Worm (Caenorhabditis elegans) whole organism, L4/young adult: Measurements from ENCODE around the gene acc-4.

Source experiments
- W03F9.2 ChIP-seq: fragments of 150-350 bp; optimal IDR thresholded peaks from 2 replicates; lab custom pipeline; 2014; ENCODE audit warnings: missing biosample characterization, missing genetic modification characterization
- dao-5 ChIP-seq: sonication (generic microtip); optimal IDR thresholded peaks from 2 replicates; lab custom pipeline; 2016; ENCODE audit warnings: missing genotype, missing genetic modification characterization, moderate library complexity, missing compliant biosample characterization
- him-1 ChIP-seq: sonication (generic microtip); optimal IDR thresholded peaks from 2 replicates; lab custom pipeline; 2016; ENCODE audit warnings: missing genotype, missing genetic modification reagents, missing genetic modification characterization, missing compliant biosample characterization

ce11 chrIII:13471504-13471903 lies 12.4 kb downstream of the acc-4 start, which contains the start of gene pssy-2:
- TF ChIP-seq him-1 (tag; lab: Kevin White, UChicago) (no peak), dao-5 (tag; lab: Kevin White, UChicago) (no peak), W03F9.2 (tag; lab: Kevin White, UChicago) (no peak)
